Worm (Caenorhabditis elegans) whole organism, mixed stage, embryonic: ENCODE measurements around the gene H20E11.1.

ENCODE experiments used
- ces-1 ChIP-seq: fragments of 150-350 bp; optimal IDR thresholded peaks from 2 replicates; lab custom pipeline; 2014; ENCODE audit warnings: missing biosample characterization, missing genetic modification reagents, missing genetic modification characterization
- elt-1 ChIP-seq: sonication (generic microtip); optimal IDR thresholded peaks from 2 replicates; lab custom pipeline; 2017; ENCODE audit warnings: missing genetic modification characterization, mild to moderate bottlenecking, missing compliant biosample characterization, antibody characterized with exemption, moderate library complexity, borderline replicate concordance; ENCODE audit not compliant: insufficient read depth
- hlh-1 ChIP-seq: fragments of 150-350 bp; optimal IDR thresholded peaks from 2 replicates; lab custom pipeline; 2014; ENCODE audit warnings: missing biosample characterization, missing genetic modification reagents, missing genetic modification characterization
- lsy-2 ChIP-seq: fragments of 150-350 bp; optimal IDR thresholded peaks from 2 replicates; lab custom pipeline; 2014; ENCODE audit warnings: missing biosample characterization, missing genetic modification characterization
- nhr-76 ChIP-seq: sonication (generic microtip); optimal IDR thresholded peaks from 2 replicates; lab custom pipeline; 2017; ENCODE audit warnings: missing biosample characterization, missing genetic modification characterization
- unc-120 ChIP-seq: sonication (generic microtip); optimal IDR thresholded peaks from 2 replicates; lab custom pipeline; 2017; ENCODE audit warnings: missing genetic modification characterization, missing compliant biosample characterization; ENCODE audit not compliant: poor library complexity, severe bottlenecking
- unc-62 ChIP-seq: fragments of 150-350 bp; optimal IDR thresholded peaks from 2 replicates; lab custom pipeline; 2014; ENCODE audit warnings: missing biosample characterization, missing genetic modification reagents, missing genetic modification characterization

Gene H20E11.1

ce11 chrIV:6881183-6881582 is 51.2 kb downstream of the H20E11.1 start:
- TF ChIP-seq unc-120 (tag; lab: Kevin White, UChicago) (no peak), unc-62 (GFP tag; lab: Kevin White, UChicago) (peak; percentile 21), elt-1 (tag; lab: Kevin White, UChicago) (no peak), nhr-76 (no peak), hlh-1 (tag; lab: Kevin White, UChicago) (peak; percentile 45), lsy-2 (tag; lab: Kevin White, UChicago) (no peak), ces-1 (GFP tag; lab: Kevin White, UChicago) (peak; percentile 57)
